Worm (Caenorhabditis elegans) whole organism, L2 larva: ENCODE results near the gene F16G10.9.
A peak's percentile ranks its signal among the peaks of the same experiment; 100 is the strongest.

Source experiments
- F13H6.1 ChIP-seq: sonication (generic microtip); optimal IDR thresholded peaks from 2 replicates; lab custom pipeline; 2016; ENCODE audit warnings: missing genetic modification characterization, missing compliant biosample characterization
- R02D3.7 ChIP-seq: fragments of 150-350 bp; optimal IDR thresholded peaks from 2 replicates; lab custom pipeline; 2014; ENCODE audit warnings: missing biosample characterization, missing genetic modification characterization
- Y55F3AM.14 ChIP-seq: fragments of 200-800 bp; sonication (Bioruptor generic); optimal IDR thresholded peaks from 2 replicates; lab custom pipeline; 2018; ENCODE audit warnings: mild to moderate bottlenecking, missing genetic modification characterization, missing compliant biosample characterization
- aly-2 ChIP-seq: fragments of 150-350 bp; optimal IDR thresholded peaks from 2 replicates; lab custom pipeline; 2014; ENCODE audit warnings: missing biosample characterization, missing genetic modification characterization
- ama-1 ChIP-seq: fragments of 150-350 bp; optimal IDR thresholded peaks from 2 replicates; lab custom pipeline; 2018; ENCODE audit warnings: inconsistent platforms
- ceh-82 ChIP-seq: fragments of 150-350 bp; optimal IDR thresholded peaks from 2 replicates; lab custom pipeline; 2014; ENCODE audit warnings: missing biosample characterization, missing genetic modification characterization
- crh-2 ChIP-seq: sonication (generic microtip); optimal IDR thresholded peaks from 2 replicates; lab custom pipeline; 2017; ENCODE audit warnings: missing biosample characterization, missing genetic modification characterization
- dmd-4 ChIP-seq: sonication (generic microtip); optimal IDR thresholded peaks from 2 replicates; lab custom pipeline; 2017; ENCODE audit warnings: missing biosample characterization, missing genetic modification characterization
- egl-27 ChIP-seq: sonication (generic microtip); optimal IDR thresholded peaks from 3 replicates; lab custom pipeline; 2017; ENCODE audit warnings: missing biosample characterization, missing genetic modification reagents, missing genetic modification characterization
- elt-3 ChIP-seq: sonication (generic microtip); optimal IDR thresholded peaks from 2 replicates; lab custom pipeline; 2017; ENCODE audit warnings: missing biosample characterization, missing genetic modification characterization
- fos-1 ChIP-seq: fragments of 150-350 bp; optimal IDR thresholded peaks from 2 replicates; lab custom pipeline; 2014; ENCODE audit warnings: missing biosample characterization, missing genetic modification characterization
- gmeb-1 ChIP-seq: fragments of 150-350 bp; optimal IDR thresholded peaks from 2 replicates; lab custom pipeline; 2014; ENCODE audit warnings: missing biosample characterization, missing genetic modification characterization
- lsy-2 ChIP-seq, 2 experiments: fragments of 150-350 bp in 1 of 2; sonication (generic microtip) in 1 of 2; optimal IDR thresholded peaks; 2 replicates each; lab custom pipeline; 2014 to 2017; ENCODE audit warnings: missing biosample characterization in 2 of 2, missing genetic modification characterization in 2 of 2
- mab-5 ChIP-seq: fragments of 150-350 bp; optimal IDR thresholded peaks from 2 replicates; lab custom pipeline; 2014; ENCODE audit warnings: missing biosample characterization, missing genetic modification characterization
- mbf-1 ChIP-seq: sonication (generic microtip); optimal IDR thresholded peaks from 2 replicates; lab custom pipeline; 2017; ENCODE audit warnings: missing biosample characterization, missing genetic modification characterization
- mdl-1 ChIP-seq, 2 experiments: fragments of 150-350 bp in 1 of 2; sonication (generic microtip) in 1 of 2; optimal IDR thresholded peaks; 2 replicates each; lab custom pipeline; 2017; ENCODE audit warnings: missing biosample characterization in 2 of 2, missing genetic modification characterization in 2 of 2
- nhr-11 ChIP-seq: fragments of 150-350 bp; optimal IDR thresholded peaks from 2 replicates; lab custom pipeline; 2014; ENCODE audit warnings: missing biosample characterization, missing genetic modification characterization
- nhr-12 ChIP-seq: fragments of 150-350 bp; optimal IDR thresholded peaks from 2 replicates; lab custom pipeline; 2014; ENCODE audit warnings: missing biosample characterization, missing genetic modification characterization
- nhr-129 ChIP-seq: fragments of 150-350 bp; optimal IDR thresholded peaks from 2 replicates; lab custom pipeline; 2014; ENCODE audit warnings: missing biosample characterization, missing genetic modification characterization
- nhr-21 ChIP-seq: fragments of 150-350 bp; optimal IDR thresholded peaks from 2 replicates; lab custom pipeline; 2014; ENCODE audit warnings: missing biosample characterization, missing genetic modification characterization
- nhr-23 ChIP-seq: fragments of 150-350 bp; optimal IDR thresholded peaks from 2 replicates; lab custom pipeline; 2014; ENCODE audit warnings: missing biosample characterization, missing genetic modification reagents, missing genetic modification characterization
- nhr-6 ChIP-seq: fragments of 150-350 bp; optimal IDR thresholded peaks from 2 replicates; lab custom pipeline; 2014; ENCODE audit warnings: missing biosample characterization, missing genetic modification characterization
- nhr-77 ChIP-seq: fragments of 150-350 bp; optimal IDR thresholded peaks from 2 replicates; lab custom pipeline; 2014; ENCODE audit warnings: missing biosample characterization, missing genetic modification characterization
- skn-1 ChIP-seq: sonication (generic microtip); optimal IDR thresholded peaks from 2 replicates; lab custom pipeline; 2017; ENCODE audit warnings: missing biosample characterization, missing genetic modification characterization
- sma-3 ChIP-seq: sonication (generic microtip); optimal IDR thresholded peaks from 2 replicates; lab custom pipeline; 2016; ENCODE audit warnings: missing genetic modification reagents, missing genetic modification characterization, missing compliant biosample characterization
- sma-9 ChIP-seq, 2 experiments: fragments of 150-350 bp in 1 of 2; sonication (generic microtip) in 1 of 2; optimal IDR thresholded peaks; 2 replicates each; lab custom pipeline; 2014 to 2016; ENCODE audit warnings: missing genetic modification characterization in 2 of 2, mild to moderate bottlenecking in 1 of 2, missing biosample characterization in 1 of 2, missing compliant biosample characterization in 1 of 2, missing genetic modification reagents in 1 of 2, moderate library complexity in 1 of 2
- snpc-4 ChIP-seq: fragments of 150-350 bp; optimal IDR thresholded peaks from 2 replicates; lab custom pipeline; 2014; ENCODE audit warnings: missing biosample characterization, missing genetic modification characterization
- unc-39 ChIP-seq: fragments of 150-350 bp; optimal IDR thresholded peaks from 2 replicates; lab custom pipeline; 2014; ENCODE audit warnings: missing biosample characterization, missing genetic modification characterization

F16G10.9 gene

ce11 chrII:2393821-2394220 is 8.4 kb upstream of the F16G10.9 start, which contains the start of gene F16G10.11:
TSS of gene F16G10.11 (minus strand) at chrII:2393921.
- TF ChIP-seq mbf-1 (tag; lab: Kevin White, UChicago) = no peak
- TF ChIP-seq sma-3 (GFP tag; lab: Kevin White, UChicago) = no peak
- TF ChIP-seq aly-2 (tag; lab: Kevin White, UChicago) = no peak
- no peak for TF ChIP-seq mdl-1 (tag; optimal IDR thresholded peaks at IDR 0.05; lab: Kevin White, UChicago)
- TF ChIP-seq sma-9 (GFP tag; optimal IDR thresholded peaks at IDR 0.05; lab: Kevin White, UChicago) = no peak
- no peak for TF ChIP-seq sma-9 (tag; optimal IDR thresholded peaks at IDR 0.05; lab: Kevin White, UChicago)
- no peak for TF ChIP-seq crh-2 (tag; lab: Kevin White, UChicago)
- no peak for TF ChIP-seq skn-1 (tag; lab: Kevin White, UChicago)
- no peak for TF ChIP-seq mab-5
- TF ChIP-seq R02D3.7 (tag; lab: Kevin White, UChicago) = no peak
- no peak for TF ChIP-seq ceh-82 (tag; lab: Kevin White, UChicago)

- TF ChIP-seq sma-3 (GFP tag; lab: Kevin White, UChicago) (no peak), nhr-12 (no peak), nhr-129 (tag; lab: Kevin White, UChicago) (no peak), R02D3.7 (tag; lab: Kevin White, UChicago) (no peak), nhr-6 (tag; lab: Kevin White, UChicago) (no peak), dmd-4 (tag; lab: Kevin White, UChicago) (no peak)
- TF ChIP-seq, all 48 proteins: peak for 0
These were observed 5.5 kb upstream of the F16G10.9 start, which contains the start of gene F16G10.10 for ce11 chrII:2390884-2391283. TSS of gene F16G10.10 (minus strand) at chrII:2390984.

- TF ChIP-seq mbf-1 (tag; lab: Kevin White, UChicago) = no peak
- no peak for TF ChIP-seq nhr-77 (tag; lab: Kevin White, UChicago)
- TF ChIP-seq unc-39 = no peak
- no peak for TF ChIP-seq nhr-12
These were observed 2.1 kb downstream of the F16G10.9 start, which contains the start of gene F16G10.8 for ce11 chrII:2383334-2383733. TSS of gene F16G10.8 (minus strand) at chrII:2383434.

- no peak for TF ChIP-seq ceh-82 (tag; lab: Kevin White, UChicago)
These were observed 5.2 kb downstream of the F16G10.9 start, which contains the start of gene F16G10.7 for ce11 chrII:2380174-2380573. TSS of gene F16G10.7 (minus strand) at chrII:2380274.

ce11 chrII:2379673-2380072 is 5.7 kb downstream of the F16G10.9 start:
- TF ChIP-seq nhr-77 (tag; lab: Kevin White, UChicago) (no peak), aly-2 (tag; lab: Kevin White, UChicago) (no peak), ama-1 (lab: Kevin White, UChicago) (no peak), nhr-23 (no peak), crh-2 (tag; lab: Kevin White, UChicago) (no peak)

ce11 chrII:2378465-2379009 is 6.9 kb downstream of the F16G10.9 start:
- TF ChIP-seq lsy-2 (tag; optimal IDR thresholded peaks at IDR 0.05; lab: Kevin White, UChicago) = peak; percentile 31 to 81
- TF ChIP-seq gmeb-1 (tag; lab: Kevin White, UChicago) = peak; percentile 54
- TF ChIP-seq sma-3 (GFP tag; lab: Kevin White, UChicago) = peak; percentile 94
- TF ChIP-seq R02D3.7 (tag; lab: Kevin White, UChicago) = no peak
- TF ChIP-seq egl-27 (tag; lab: Kevin White, UChicago) = peak; percentile 97
- TF ChIP-seq nhr-21 (tag; lab: Kevin White, UChicago) = peak; percentile 5
- peak; percentile 94 for TF ChIP-seq fos-1 (tag; lab: Kevin White, UChicago)
- TF ChIP-seq snpc-4 (tag; lab: Kevin White, UChicago) = no peak
- peak; percentile 79 for TF ChIP-seq sma-9 (GFP tag; optimal IDR thresholded peaks at IDR 0.05; lab: Kevin White, UChicago)
- no peak for TF ChIP-seq sma-9 (tag; optimal IDR thresholded peaks at IDR 0.05; lab: Kevin White, UChicago)
- TF ChIP-seq elt-3 (tag; lab: Kevin White, UChicago) = no peak
- no peak for TF ChIP-seq nhr-11
- TF ChIP-seq Y55F3AM.14 (GFP tag; lab: Kevin White, UChicago) = peak; percentile 31
- peak; percentile 88 for TF ChIP-seq crh-2 (tag; lab: Kevin White, UChicago)
- TF ChIP-seq F13H6.1 = peak; percentile 67
- no peak for TF ChIP-seq mbf-1 (tag; lab: Kevin White, UChicago)
- peak; percentile 18 for TF ChIP-seq skn-1 (tag; lab: Kevin White, UChicago)
- TF ChIP-seq mdl-1 (tag; optimal IDR thresholded peaks at IDR 0.05; lab: Kevin White, UChicago) = peak in 1 of 2 experiments; percentile 20
- TF ChIP-seq, all 48 proteins: peak for 12
